Worm (Caenorhabditis elegans) whole organism, mixed stage, embryonic: ENCODE measurements around the gene C44H4.4.
A peak's percentile ranks its signal among the peaks of the same experiment; 100 is the strongest.

Experiments used
- M03D4.4 ChIP-seq: sonication (generic microtip); optimal IDR thresholded peaks from 2 replicates; lab custom pipeline; 2017; ENCODE audit warnings: mild to moderate bottlenecking, missing genetic modification characterization, missing compliant biosample characterization
- bed-3 ChIP-seq: fragments of 200-800 bp; sonication (Bioruptor generic); optimal IDR thresholded peaks from 3 replicates; lab custom pipeline; 2018; ENCODE audit warnings: mild to moderate bottlenecking, missing genetic modification characterization, moderate library complexity, missing compliant biosample characterization
- blmp-1 ChIP-seq: fragments of 150-350 bp; optimal IDR thresholded peaks from 2 replicates; lab custom pipeline; 2014; ENCODE audit warnings: missing biosample characterization, missing genetic modification characterization
- ceh-39 ChIP-seq: fragments of 150-350 bp; optimal IDR thresholded peaks from 2 replicates; lab custom pipeline; 2014; ENCODE audit warnings: missing biosample characterization, missing genetic modification characterization
- ceh-43 ChIP-seq: fragments of 200-800 bp; sonication (Bioruptor generic); optimal IDR thresholded peaks from 2 replicates; lab custom pipeline; 2018; ENCODE audit warnings: mild to moderate bottlenecking, missing genetic modification characterization, moderate library complexity, missing compliant biosample characterization
- ceh-83 ChIP-seq: fragments of 200-800 bp; sonication (Bioruptor generic); optimal IDR thresholded peaks from 2 replicates; lab custom pipeline; 2018; ENCODE audit warnings: mild to moderate bottlenecking, missing genetic modification characterization, missing compliant biosample characterization
- ces-1 ChIP-seq: fragments of 150-350 bp; optimal IDR thresholded peaks from 2 replicates; lab custom pipeline; 2014; ENCODE audit warnings: missing biosample characterization, missing genetic modification reagents, missing genetic modification characterization
- cnd-1 ChIP-seq: fragments of 200-800 bp; sonication (Bioruptor generic); optimal IDR thresholded peaks from 2 replicates; lab custom pipeline; 2018; ENCODE audit warnings: mild to moderate bottlenecking, missing genetic modification characterization, missing compliant biosample characterization
- elt-1 ChIP-seq: sonication (generic microtip); optimal IDR thresholded peaks from 2 replicates; lab custom pipeline; 2017; ENCODE audit warnings: missing genetic modification characterization, mild to moderate bottlenecking, missing compliant biosample characterization, antibody characterized with exemption, moderate library complexity, borderline replicate concordance; ENCODE audit not compliant: insufficient read depth
- elt-3 ChIP-seq: fragments of 150-350 bp; optimal IDR thresholded peaks from 2 replicates; lab custom pipeline; 2014; ENCODE audit warnings: missing biosample characterization, missing genetic modification characterization
- flh-1 ChIP-seq: fragments of 200-800 bp; sonication (Bioruptor generic); optimal IDR thresholded peaks from 2 replicates; lab custom pipeline; 2018; ENCODE audit warnings: mild to moderate bottlenecking, missing genetic modification characterization, moderate library complexity, missing compliant biosample characterization
- ham-2 ChIP-seq: fragments of 200-800 bp; sonication (Bioruptor generic); optimal IDR thresholded peaks from 2 replicates; lab custom pipeline; 2018; ENCODE audit warnings: mild to moderate bottlenecking, missing genetic modification characterization, missing compliant biosample characterization
- hlh-1 ChIP-seq: fragments of 150-350 bp; optimal IDR thresholded peaks from 2 replicates; lab custom pipeline; 2014; ENCODE audit warnings: missing biosample characterization, missing genetic modification reagents, missing genetic modification characterization
- lin-32 ChIP-seq: fragments of 200-800 bp; sonication (Bioruptor generic); optimal IDR thresholded peaks from 2 replicates; lab custom pipeline; 2018; ENCODE audit warnings: mild to moderate bottlenecking, missing genetic modification characterization, missing compliant biosample characterization
- mep-1 ChIP-seq: fragments of 150-350 bp; optimal IDR thresholded peaks from 2 replicates; lab custom pipeline; 2017; ENCODE audit warnings: missing biosample characterization, missing genetic modification reagents, missing genetic modification characterization, inconsistent platforms
- mls-2 ChIP-seq: sonication (generic microtip); optimal IDR thresholded peaks from 2 replicates; lab custom pipeline; 2016; ENCODE audit warnings: mild to moderate bottlenecking, missing genetic modification characterization, moderate library complexity, missing compliant biosample characterization
- nhr-12 ChIP-seq: fragments of 150-350 bp; optimal IDR thresholded peaks from 2 replicates; lab custom pipeline; 2014; ENCODE audit warnings: missing biosample characterization, missing genetic modification characterization
- nhr-2 ChIP-seq: fragments of 150-350 bp; optimal IDR thresholded peaks from 2 replicates; lab custom pipeline; 2014; ENCODE audit warnings: missing biosample characterization, missing genetic modification characterization
- nhr-237 ChIP-seq: fragments of 150-350 bp; optimal IDR thresholded peaks from 2 replicates; lab custom pipeline; 2014; ENCODE audit warnings: missing biosample characterization, missing genetic modification characterization
- nhr-28 ChIP-seq: fragments of 150-350 bp; optimal IDR thresholded peaks from 2 replicates; lab custom pipeline; 2014; ENCODE audit warnings: missing biosample characterization, missing genetic modification characterization
- snpc-4 ChIP-seq: fragments of 150-350 bp; optimal IDR thresholded peaks from 2 replicates; lab custom pipeline; 2014; ENCODE audit warnings: missing biosample characterization, missing genetic modification characterization
- sptf-1 ChIP-seq: sonication (generic microtip); optimal IDR thresholded peaks from 2 replicates; lab custom pipeline; 2017; ENCODE audit warnings: mild to moderate bottlenecking, missing genetic modification characterization, moderate library complexity, missing compliant biosample characterization
- tbx-8 ChIP-seq: fragments of 200-800 bp; sonication (Bioruptor generic); optimal IDR thresholded peaks from 2 replicates; lab custom pipeline; 2018; ENCODE audit warnings: mild to moderate bottlenecking, missing genetic modification characterization, moderate library complexity, missing compliant biosample characterization
- unc-120 ChIP-seq: sonication (generic microtip); optimal IDR thresholded peaks from 2 replicates; lab custom pipeline; 2017; ENCODE audit warnings: missing genetic modification characterization, missing compliant biosample characterization; ENCODE audit not compliant: poor library complexity, severe bottlenecking
- unc-39 ChIP-seq: fragments of 150-350 bp; optimal IDR thresholded peaks from 2 replicates; lab custom pipeline; 2014; ENCODE audit warnings: missing biosample characterization, missing genetic modification characterization
- unc-62 ChIP-seq: fragments of 150-350 bp; optimal IDR thresholded peaks from 2 replicates; lab custom pipeline; 2014; ENCODE audit warnings: missing biosample characterization, missing genetic modification reagents, missing genetic modification characterization
- zip-8 ChIP-seq: fragments of 150-350 bp; optimal IDR thresholded peaks from 2 replicates; lab custom pipeline; 2014; ENCODE audit warnings: missing biosample characterization, missing genetic modification characterization

C44H4.4 gene

ce11 chrX:14594825-14595224 lies 5.9 kb upstream of the C44H4.4 start, which contains the start of gene C44H4.8:
TSS of gene C44H4.8 (plus strand) at chrX:14595125.
- TF ChIP-seq mep-1 (no peak), nhr-237 (tag; lab: Kevin White, UChicago) (no peak), nhr-2 (no peak), hlh-1 (tag; lab: Kevin White, UChicago) (no peak), snpc-4 (tag; lab: Kevin White, UChicago) (no peak), elt-1 (tag; lab: Kevin White, UChicago) (no peak), mls-2 (tag; lab: Kevin White, UChicago) (no peak), lin-32 (GFP tag; lab: Kevin White, UChicago) (no peak), unc-120 (tag; lab: Kevin White, UChicago) (no peak), ceh-39 (no peak)

ce11 chrX:14593206-14593605 lies 4.3 kb upstream of the C44H4.4 start:
- TF ChIP-seq unc-39 (tag; lab: Kevin White, UChicago) (no peak), ces-1 (GFP tag; lab: Kevin White, UChicago) (peak; percentile 95), snpc-4 (tag; lab: Kevin White, UChicago) (no peak)

ce11 chrX:14584335-14584734 lies 4.6 kb downstream of the C44H4.4 start:
- TF ChIP-seq snpc-4 (tag; lab: Kevin White, UChicago) (no peak), bed-3 (GFP tag; lab: Kevin White, UChicago) (no peak), M03D4.4 (no peak), elt-3 (tag; lab: Kevin White, UChicago) (no peak), ceh-83 (GFP tag; lab: Kevin White, UChicago) (no peak), nhr-237 (tag; lab: Kevin White, UChicago) (no peak), flh-1 (no peak), blmp-1 (tag; lab: Kevin White, UChicago) (no peak), unc-39 (tag; lab: Kevin White, UChicago) (no peak), zip-8 (no peak), ces-1 (GFP tag; lab: Kevin White, UChicago) (no peak), mep-1 (no peak), lin-32 (GFP tag; lab: Kevin White, UChicago) (no peak), tbx-8 (GFP tag; lab: Kevin White, UChicago) (no peak), ceh-43 (GFP tag; lab: Kevin White, UChicago) (no peak), mls-2 (tag; lab: Kevin White, UChicago) (no peak), sptf-1 (tag; lab: Kevin White, UChicago) (no peak), unc-62 (GFP tag; lab: Kevin White, UChicago) (no peak)

- TF ChIP-seq cnd-1 (tag; lab: Kevin White, UChicago), result peak; percentile 2
- no peak for TF ChIP-seq nhr-28 (tag; lab: Kevin White, UChicago)
- TF ChIP-seq lin-32 (GFP tag; lab: Kevin White, UChicago), result no peak
- no peak for TF ChIP-seq nhr-237 (tag; lab: Kevin White, UChicago)
- TF ChIP-seq elt-1 (tag; lab: Kevin White, UChicago), result peak; percentile 84
- no peak for TF ChIP-seq mls-2 (tag; lab: Kevin White, UChicago)
- peak; percentile 27 for TF ChIP-seq nhr-2
- TF ChIP-seq ceh-83 (GFP tag; lab: Kevin White, UChicago), result peak; percentile 27
- TF ChIP-seq ham-2 (GFP tag; lab: Kevin White, UChicago), result peak; percentile 89
Measured at ce11 chrX:14581429-14581828, 7.5 kb downstream of the C44H4.4 start, which contains the start of gene sym-1. TSS of gene sym-1 (plus strand) at chrX:14581622.

- TF ChIP-seq unc-39 (tag; lab: Kevin White, UChicago), result no peak
- TF ChIP-seq blmp-1 (tag; lab: Kevin White, UChicago), result peak; percentile 64
Measured at ce11 chrX:14580853-14581252, 8.0 kb downstream of the C44H4.4 start.

- no peak for TF ChIP-seq nhr-12 (tag; lab: Kevin White, UChicago)
- peak; percentile 28 for TF ChIP-seq ceh-83 (GFP tag; lab: Kevin White, UChicago)
- TF ChIP-seq nhr-2, result peak; percentile 44
- TF ChIP-seq M03D4.4, result peak; percentile 2
- peak; percentile 96 for TF ChIP-seq ham-2 (GFP tag; lab: Kevin White, UChicago)
- no peak for TF ChIP-seq unc-62 (GFP tag; lab: Kevin White, UChicago)
- no peak for TF ChIP-seq snpc-4 (tag; lab: Kevin White, UChicago)
- peak; percentile 59 for TF ChIP-seq sptf-1 (tag; lab: Kevin White, UChicago)
- no peak for TF ChIP-seq hlh-1 (tag; lab: Kevin White, UChicago)
- TF ChIP-seq mls-2 (tag; lab: Kevin White, UChicago), result peak; percentile 20
- no peak for TF ChIP-seq nhr-237 (tag; lab: Kevin White, UChicago)
- TF ChIP-seq, all 35 proteins: peak for 6
Measured at ce11 chrX:14577579-14578127, 11.2 kb downstream of the C44H4.4 start, which contains the start of gene let-4. TSS of gene let-4 (plus strand) at chrX:14577935.
